Worm (Caenorhabditis elegans) whole organism, dauer: ENCODE data around the gene C03B8.3.

Experiments used
- unc-62 ChIP-seq: sonication (generic microtip); optimal IDR thresholded peaks from 2 replicates; lab custom pipeline; 2017; ENCODE audit warnings: missing biosample characterization, missing genetic modification reagents, missing genetic modification characterization

Gene C03B8.3

DNA sequence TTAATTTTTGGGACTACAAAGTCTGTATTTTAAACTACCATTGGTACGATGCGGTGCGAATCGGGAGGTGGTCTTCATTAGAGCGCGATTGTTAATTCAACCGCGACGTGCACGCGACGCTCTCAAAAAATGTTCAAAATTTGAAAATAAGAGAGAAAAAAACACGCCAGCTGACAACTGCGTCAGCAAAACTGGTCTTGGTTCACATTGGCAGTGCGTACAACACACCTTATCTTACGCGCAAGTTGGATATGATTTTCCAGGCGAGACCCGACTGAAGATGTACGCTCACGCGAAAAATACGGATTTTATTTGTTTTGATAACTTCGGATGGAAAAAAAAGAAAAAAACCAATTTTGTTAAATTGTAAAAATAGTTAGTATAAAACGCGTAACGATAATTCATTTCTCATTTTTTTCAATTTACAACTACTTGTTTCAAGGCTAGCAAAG lies at the start of gene C03B8.3:
Gene C03B8.3, plus strand, starts transcription at position 402 of the 452 bp plus-strand sequence.
- TF ChIP-seq unc-62 (GFP tag; lab: Kevin White, UChicago): no peak

DNA sequence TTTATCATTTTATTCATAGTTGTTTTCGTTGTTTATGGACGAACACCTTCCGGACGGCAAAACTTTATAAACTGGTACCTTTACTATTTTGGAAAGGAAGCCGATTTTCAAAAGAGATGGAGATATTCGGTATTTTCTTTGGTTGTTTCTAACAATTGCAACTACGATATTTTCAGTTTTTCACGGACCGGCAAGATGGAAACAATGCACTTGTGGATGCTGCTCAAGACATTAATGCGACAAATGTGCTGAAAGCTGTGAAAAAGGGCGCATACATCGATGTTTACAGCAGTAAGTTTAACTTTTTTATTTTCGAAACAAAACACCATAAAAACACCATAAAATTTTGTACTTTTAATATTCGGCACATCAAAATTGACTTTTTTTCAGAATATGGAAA lies 46.2 kb upstream of the C03B8.3 start:
- no peak for TF ChIP-seq unc-62 (GFP tag; lab: Kevin White, UChicago)

DNA sequence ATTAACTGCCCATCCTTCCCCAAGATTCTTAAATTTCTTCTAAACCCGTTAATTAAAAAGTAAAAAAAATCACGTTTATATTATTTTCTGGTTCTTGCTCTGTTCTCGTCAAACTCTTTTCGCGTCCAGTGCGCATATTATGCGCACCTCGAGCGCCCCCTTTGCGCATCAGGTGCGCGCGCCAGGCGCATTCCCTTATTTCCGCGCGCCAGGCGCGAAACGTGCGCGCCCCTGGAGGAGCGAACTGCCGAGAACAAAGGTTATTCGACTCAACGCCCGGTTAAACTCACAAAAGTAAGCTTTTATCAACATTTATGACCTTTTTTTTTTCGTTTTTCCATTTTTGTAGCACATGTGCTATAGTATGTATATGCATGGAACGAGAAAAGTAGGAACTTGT lies 39.7 kb upstream of the C03B8.3 start:
- no peak for TF ChIP-seq unc-62 (GFP tag; lab: Kevin White, UChicago)

DNA sequence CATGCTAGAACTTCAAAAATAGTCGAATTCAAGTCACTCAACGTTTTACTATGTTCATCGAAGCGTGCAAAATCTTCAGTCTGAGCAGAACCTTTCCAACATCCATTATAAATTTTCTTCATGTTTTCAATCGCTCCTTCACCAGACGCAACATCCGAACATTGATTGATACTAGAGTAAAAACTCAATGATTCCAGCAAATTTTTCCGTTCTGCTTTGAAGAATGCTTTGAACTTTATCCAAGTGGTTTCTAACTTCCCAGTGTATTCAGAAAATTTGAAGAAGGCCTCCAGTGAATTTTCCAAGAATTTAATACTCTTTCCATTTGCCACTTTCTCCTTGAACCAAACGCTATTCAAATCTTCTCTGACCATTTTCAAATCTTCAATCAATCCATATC lies 19.8 kb upstream of the C03B8.3 start:
- TF ChIP-seq unc-62 (GFP tag; lab: Kevin White, UChicago): no peak

DNA sequence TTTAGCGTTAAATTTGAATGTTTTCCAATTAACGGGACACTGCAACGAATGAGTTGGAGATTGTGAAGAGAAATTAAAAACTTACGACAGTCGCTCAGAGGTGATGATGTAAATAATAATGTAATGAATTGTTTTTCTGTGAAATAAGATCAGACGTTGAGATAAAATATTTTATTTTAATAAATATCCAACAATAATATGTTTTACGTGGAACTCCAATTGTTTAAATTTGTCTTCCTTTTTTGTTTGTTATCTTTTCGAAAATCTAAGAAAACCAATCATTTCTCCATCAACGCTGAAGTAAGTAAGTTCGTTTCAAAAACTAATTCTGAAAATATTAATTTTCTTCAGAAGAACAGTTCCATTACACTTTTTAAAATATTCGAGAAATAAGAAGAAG lies 17.8 kb upstream of the C03B8.3 start, which contains the start of gene C18H2.5:
Gene C18H2.5, minus strand, starts transcription at position 101 of the 400 bp plus-strand sequence.
- TF ChIP-seq unc-62 (GFP tag; lab: Kevin White, UChicago): no peak

DNA sequence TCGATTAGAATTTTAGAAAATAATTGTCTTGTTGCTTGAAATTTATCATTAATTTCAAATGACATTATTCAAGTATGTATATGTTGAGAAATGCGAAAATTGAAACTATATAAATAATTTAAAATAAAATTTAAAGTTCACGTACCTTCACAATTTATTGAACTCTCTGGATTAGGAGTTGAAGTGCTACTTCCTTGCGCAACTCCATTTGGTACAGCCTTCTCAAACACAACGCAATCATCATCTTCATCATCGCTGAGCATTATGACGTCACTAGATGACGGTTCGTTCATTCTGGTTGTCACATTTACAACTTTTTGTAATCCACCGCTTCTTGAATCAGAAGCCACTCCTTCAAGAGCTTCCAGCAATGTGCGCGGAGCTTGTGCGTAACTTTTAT lies 8.6 kb upstream of the C03B8.3 start:
- no peak for TF ChIP-seq unc-62 (GFP tag; lab: Kevin White, UChicago)

DNA sequence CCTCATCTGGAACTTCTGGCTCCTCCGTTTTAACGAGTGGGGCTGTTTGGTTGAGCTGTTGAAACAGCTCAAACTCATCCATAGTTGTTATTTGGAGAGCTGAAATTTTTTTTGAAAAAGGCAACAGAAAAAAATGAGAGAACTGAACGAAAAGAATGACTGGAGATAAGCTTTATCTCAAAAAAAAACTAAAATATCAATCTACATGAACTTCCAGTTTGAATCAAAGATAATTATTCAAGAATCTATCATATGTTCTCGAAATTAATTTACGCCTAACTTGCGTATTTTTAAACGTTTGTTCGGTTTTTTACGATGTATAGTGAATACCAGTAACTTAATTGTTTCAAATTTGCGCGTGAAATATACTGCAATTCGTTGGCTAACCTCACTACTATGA lies 2.7 kb upstream of the C03B8.3 start, which contains the start of gene lin-13:
Gene lin-13, minus strand, starts transcription at position 101 of the 400 bp plus-strand sequence.
- no peak for TF ChIP-seq unc-62 (GFP tag; lab: Kevin White, UChicago)

DNA sequence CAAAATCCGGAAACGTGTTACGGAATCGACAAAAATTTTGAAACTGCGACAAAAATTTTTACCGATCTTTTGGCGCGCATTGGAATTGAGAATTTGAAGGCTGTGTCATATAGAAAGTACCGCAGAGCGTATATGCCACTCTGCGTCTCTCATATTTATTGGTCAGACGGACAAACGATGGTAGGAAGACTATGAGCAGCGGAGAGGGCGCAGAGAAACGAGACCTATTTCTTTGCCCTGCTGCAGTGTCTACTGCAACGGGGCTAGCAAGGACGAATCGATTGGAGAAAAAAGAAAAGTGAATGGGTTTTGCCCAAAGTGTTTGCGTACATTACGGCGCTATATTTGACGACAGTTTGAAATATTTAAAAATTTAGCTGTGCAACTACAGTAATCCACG lies 2.0 kb upstream of the C03B8.3 start:
- no peak for TF ChIP-seq unc-62 (GFP tag; lab: Kevin White, UChicago)

DNA sequence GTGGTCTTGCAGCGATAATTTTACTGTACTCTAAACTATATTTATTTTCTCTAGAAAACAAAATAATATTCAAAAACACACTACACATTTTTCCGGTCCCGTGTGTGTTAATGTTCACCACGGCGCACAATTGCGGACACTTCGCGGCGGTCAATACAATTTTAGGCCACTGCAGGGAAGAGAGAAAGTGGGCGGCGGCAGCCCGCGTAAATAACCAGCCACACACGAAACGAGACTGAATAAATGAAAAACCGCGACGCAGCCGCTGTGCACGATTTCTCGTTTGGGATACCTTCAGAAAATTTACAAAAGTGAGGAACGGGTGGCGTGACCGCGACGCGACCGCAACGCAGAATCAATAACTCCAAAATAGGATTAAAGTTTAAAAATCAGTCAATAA lies 1.2 kb upstream of the C03B8.3 start:
- no peak for TF ChIP-seq unc-62 (GFP tag; lab: Kevin White, UChicago)

DNA sequence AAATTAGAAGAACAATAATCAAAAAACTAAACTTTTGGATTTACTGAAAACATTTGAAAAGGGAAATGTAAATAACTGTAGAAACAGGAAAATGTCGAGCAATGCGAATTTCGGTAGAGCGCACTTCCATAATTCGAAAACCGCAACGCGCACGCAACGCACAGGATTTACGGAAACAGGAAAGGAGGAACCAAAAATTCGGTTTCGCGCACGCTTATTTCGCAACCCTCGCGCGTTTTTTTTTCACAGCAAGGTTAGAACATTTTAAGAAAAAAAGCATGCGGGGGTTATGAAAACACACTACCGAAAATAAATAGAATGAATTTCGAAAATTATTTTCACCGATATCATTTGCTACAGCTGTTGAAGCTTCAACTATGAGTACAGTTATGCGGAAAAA lies 614 bp upstream of the C03B8.3 start:
- no peak for TF ChIP-seq unc-62 (GFP tag; lab: Kevin White, UChicago)

DNA sequence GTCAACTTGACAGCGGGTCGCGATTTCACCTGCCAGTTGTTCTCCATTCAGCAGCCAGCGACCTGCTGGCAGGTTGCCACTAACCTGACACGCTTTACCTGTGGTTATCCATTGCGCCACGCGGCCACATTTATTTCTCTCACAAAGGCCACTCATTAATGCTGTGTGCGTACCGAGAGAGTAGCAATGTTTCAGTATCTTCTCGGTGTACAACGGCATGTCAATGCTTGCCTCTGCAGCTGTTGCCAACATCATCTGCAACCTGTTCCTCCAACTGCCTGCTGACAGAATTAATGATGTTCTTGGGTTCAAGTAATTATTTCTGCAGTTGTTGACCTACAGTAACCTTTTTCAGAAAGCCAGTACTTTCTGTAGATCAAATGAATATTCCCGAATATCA lies 4.4 kb downstream of the C03B8.3 start:
- TF ChIP-seq unc-62 (GFP tag; lab: Kevin White, UChicago): no peak

DNA sequence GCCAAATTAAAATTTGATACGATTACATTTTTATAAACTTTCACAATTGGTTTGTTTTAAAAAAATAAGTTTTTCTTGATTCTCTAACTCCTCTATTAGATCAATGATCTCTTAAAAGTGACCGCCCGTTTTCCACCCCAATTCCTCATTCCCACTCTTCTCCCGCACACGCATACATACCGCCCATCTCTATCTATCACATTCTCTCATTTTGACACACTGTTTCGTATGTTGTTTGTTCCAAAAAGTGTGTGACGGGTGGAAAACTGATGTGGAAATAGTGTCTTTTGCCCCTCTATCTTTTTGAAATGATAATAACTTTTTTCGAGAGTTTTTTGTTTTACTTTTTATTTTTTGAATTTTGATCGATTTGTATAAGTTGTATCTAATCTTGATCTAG lies 6.2 kb downstream of the C03B8.3 start:
- no peak for TF ChIP-seq unc-62 (GFP tag; lab: Kevin White, UChicago)

DNA sequence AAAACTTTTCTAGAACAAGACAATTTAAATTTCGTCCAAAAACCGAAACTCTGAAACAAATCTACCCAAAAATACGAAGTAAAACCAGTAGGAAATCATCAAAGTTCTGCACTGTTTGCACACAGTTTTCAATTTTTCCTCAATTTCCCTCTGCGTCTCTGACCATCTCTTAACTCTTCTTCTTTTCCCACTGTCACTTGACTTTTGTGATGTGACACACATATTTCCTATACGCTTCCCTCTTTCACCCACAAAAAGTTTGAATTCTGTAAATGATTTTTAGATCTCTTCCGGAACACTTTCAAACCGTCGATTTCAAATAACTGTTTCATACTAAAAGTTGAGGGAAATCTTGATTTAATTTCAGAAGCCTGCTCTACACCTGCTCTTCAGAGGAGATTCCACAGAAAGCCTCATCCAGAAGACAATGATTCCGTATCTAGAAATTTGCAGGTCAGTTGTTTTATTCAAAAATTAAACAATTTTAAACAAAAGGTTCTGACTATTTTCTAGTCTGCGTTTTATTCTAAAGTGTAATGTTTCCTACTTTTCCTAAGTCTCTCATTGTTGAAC lies 7.3 kb downstream of the C03B8.3 start, which contains the start of gene ncl-1:
Gene ncl-1, plus strand, starts transcription at position 366 of the 573 bp plus-strand sequence.
- no peak for TF ChIP-seq unc-62 (GFP tag; lab: Kevin White, UChicago)

DNA sequence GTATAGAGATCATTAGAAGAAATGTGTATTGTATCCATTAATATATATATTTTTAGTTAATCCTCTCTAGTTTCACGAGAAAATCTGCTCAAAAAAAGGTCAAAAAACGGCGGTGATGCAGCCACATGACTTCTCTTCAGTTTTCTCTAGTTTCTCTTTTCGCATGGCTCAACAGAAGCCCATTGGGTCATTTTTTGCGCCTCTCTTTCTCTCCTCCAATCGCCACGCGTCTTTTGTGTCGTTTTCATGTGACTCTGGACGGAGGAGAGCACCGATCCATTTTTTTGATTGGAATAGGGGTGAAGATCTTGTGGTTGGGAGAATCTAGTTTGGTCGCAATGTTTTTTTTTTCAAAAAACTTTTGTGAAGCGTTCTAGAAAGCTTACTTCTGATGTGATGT lies 8.8 kb downstream of the C03B8.3 start:
- TF ChIP-seq unc-62 (GFP tag; lab: Kevin White, UChicago): no peak

DNA sequence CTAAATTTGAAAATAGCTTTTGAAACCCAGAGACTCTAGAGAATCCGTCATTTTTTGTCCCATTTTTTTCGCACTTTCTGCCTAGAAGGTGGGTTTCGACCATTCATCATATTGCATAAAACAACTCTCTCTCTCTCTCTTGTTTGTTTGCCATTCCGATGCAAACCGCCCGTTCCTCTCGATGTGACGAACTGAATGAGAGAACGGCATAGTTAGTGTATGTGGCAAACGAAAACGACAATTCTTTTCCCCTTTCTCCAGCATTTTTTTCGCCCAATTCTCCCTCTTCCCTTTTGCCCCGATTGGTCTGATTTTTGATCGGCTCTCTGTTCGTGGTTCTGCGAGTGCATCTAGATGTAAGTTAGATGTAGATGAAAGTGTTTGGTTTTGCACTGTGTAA lies 9.4 kb downstream of the C03B8.3 start:
- TF ChIP-seq unc-62 (GFP tag; lab: Kevin White, UChicago): no peak

DNA sequence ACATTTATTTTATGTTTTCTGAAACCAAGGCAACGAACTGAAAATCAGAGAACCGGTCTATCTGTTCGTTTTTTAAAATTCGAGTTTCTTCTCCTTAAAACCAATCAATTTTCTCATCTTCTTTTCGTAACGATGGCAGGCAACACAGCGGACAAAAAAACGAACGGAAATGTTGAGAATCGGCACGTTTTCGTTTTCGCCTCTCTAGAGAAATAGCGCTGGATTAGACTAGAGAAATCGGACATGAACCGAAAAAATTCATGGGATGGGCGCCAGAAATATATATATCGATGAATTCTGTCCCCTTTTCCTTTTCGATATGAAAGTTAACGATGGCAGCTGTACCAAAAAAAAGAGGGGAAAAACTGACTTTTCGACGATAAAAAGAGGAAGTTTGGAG lies 10.3 kb downstream of the C03B8.3 start:
- TF ChIP-seq unc-62 (GFP tag; lab: Kevin White, UChicago): no peak

DNA sequence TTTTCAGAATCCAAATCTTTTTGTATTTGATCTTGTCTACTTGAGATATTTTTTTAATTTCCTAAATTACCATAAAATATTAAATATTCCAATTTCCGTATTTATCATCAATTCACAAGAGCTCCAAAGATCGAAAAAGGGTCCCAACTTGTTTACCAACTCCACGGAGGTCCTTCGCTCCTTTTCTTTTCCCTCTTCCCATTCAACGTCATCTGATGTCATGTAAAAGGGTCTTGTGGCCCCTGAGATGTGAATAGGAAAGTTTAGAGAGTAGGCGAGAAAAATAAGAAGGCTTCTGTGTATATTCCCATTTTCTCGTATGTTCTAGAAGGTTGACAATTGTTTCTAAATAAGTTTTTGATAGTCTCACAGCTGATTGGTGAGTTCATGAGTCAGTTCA lies 10.9 kb downstream of the C03B8.3 start:
- no peak for TF ChIP-seq unc-62 (GFP tag; lab: Kevin White, UChicago)
